Worm (Caenorhabditis elegans): ENCODE results near the gene C30G7.4.

Gene C30G7.4

DNA sequence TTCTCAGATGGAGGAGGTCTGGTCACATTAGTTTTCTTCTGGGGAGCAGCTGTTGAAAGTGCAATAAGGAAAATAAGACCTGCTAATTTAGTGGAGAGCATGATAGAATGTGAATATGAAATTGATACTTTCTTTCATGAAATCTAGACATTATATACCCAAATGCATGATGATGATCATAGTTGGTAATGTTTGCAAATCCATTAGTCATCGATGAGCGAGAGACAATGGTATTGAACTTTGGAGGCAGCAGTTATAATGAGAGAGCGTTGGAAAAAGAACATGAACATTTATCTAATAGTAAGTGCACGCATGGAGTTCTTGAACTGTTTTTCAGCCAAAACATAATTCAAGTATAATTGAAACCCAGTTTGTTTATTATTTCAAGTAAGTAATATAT lies 49.2 kb downstream of the C30G7.4 start, which contains the start of gene H12D21.6:
Gene H12D21.6, minus strand, starts transcription at position 101 of the 400 bp plus-strand sequence.
- TF ChIP-seq fkh-10 (GFP tag; optimal IDR thresholded peaks at IDR 0.05) (no peak), madf-2 (tag; optimal IDR thresholded peaks at IDR 0.05) (no peak), ceh-19 (GFP tag; optimal IDR thresholded peaks at IDR 0.05) (no peak), ceh-2 (tag; optimal IDR thresholded peaks at IDR 0.05) (no peak), unc-42 (tag; optimal IDR thresholded peaks at IDR 0.05) (no peak), hlh-6 (tag; optimal IDR thresholded peaks at IDR 0.05) (no peak), lin-11 (tag; optimal IDR thresholded peaks at IDR 0.05) (no peak), fkh-6 (tag; optimal IDR thresholded peaks at IDR 0.05) (no peak), lim-6 (tag; optimal IDR thresholded peaks at IDR 0.05) (no peak), hlh-13 (GFP tag; optimal IDR thresholded peaks at IDR 0.05) (no peak), sox-2 (GFP tag; IDR thresholded peaks at IDR 0.05) (no peak), pha-2 (tag; optimal IDR thresholded peaks at IDR 0.05) (no peak)

All from whole organism, late embryonic.